Fruit fly (Drosophila melanogaster) whole organism, embryonic: ENCODE measurements around the gene Desat2.

ENCODE experiments used
- Abd-B ChIP-seq: fragments of 200-800 bp; sonication (Bioruptor generic); optimal IDR thresholded peaks from 2 replicates; lab custom pipeline; 2018; ENCODE audit warnings: missing biosample characterization, mild to moderate bottlenecking, missing genetic modification characterization, moderate library complexity
- B-H2 ChIP-seq: fragments of 200-800 bp; sonication (Bioruptor generic); optimal IDR thresholded peaks from 2 replicates; lab custom pipeline; 2018; ENCODE audit warnings: missing biosample characterization, mild to moderate bottlenecking, missing genetic modification characterization
- CG10267 ChIP-seq: fragments of 200-800 bp; sonication (Bioruptor generic); optimal IDR thresholded peaks from 2 replicates; lab custom pipeline; 2018; ENCODE audit warnings: missing biosample characterization, mild to moderate bottlenecking, missing genetic modification characterization, moderate library complexity
- CG10431 ChIP-seq: fragments of 200-800 bp; sonication (Bioruptor generic); optimal IDR thresholded peaks from 3 replicates; lab custom pipeline; 2018; ENCODE audit warnings: missing biosample characterization, mild to moderate bottlenecking, missing genetic modification characterization
- CG12659 ChIP-seq: fragments of 200-800 bp; sonication (Bioruptor generic); optimal IDR thresholded peaks from 3 replicates; lab custom pipeline; 2017; ENCODE audit warnings: mild to moderate bottlenecking, missing biosample characterization, missing genetic modification reagents, missing genetic modification characterization
- CG15479 ChIP-seq: fragments of 200-800 bp; sonication (Bioruptor generic); optimal IDR thresholded peaks from 3 replicates; lab custom pipeline; 2019; ENCODE audit warnings: missing biosample characterization, mild to moderate bottlenecking, missing genetic modification characterization, moderate library complexity
- CG17612 ChIP-seq: fragments of 200-800 bp; sonication (Bioruptor generic); IDR thresholded peaks from 2 replicates; pipeline ENCODE4 v1.3.6; 2022; ENCODE audit warnings: missing biosample characterization, missing genetic modification characterization
- CG17802 ChIP-seq: fragments of 200-800 bp; sonication (Bioruptor generic); optimal IDR thresholded peaks from 2 replicates; lab custom pipeline; 2018; ENCODE audit warnings: missing biosample characterization, mild to moderate bottlenecking, missing genetic modification characterization, moderate library complexity
- CG1832 ChIP-seq: fragments of 200-800 bp; sonication (Bioruptor generic); optimal IDR thresholded peaks from 2 replicates; lab custom pipeline; 2017; ENCODE audit warnings: missing biosample characterization, mild to moderate bottlenecking, missing genetic modification characterization, inconsistent platforms
- CG2678 ChIP-seq: fragments of 200-800 bp; sonication (Bioruptor generic); optimal IDR thresholded peaks from 3 replicates; lab custom pipeline; 2019; ENCODE audit warnings: missing biosample characterization, mild to moderate bottlenecking, missing genetic modification characterization, moderate library complexity
- CG32772 ChIP-seq: fragments of 200-800 bp; sonication (Bioruptor generic); IDR thresholded peaks from 2 replicates; pipeline ENCODE4 v1.3.6; 2022; ENCODE audit warnings: missing biosample characterization, missing genetic modification characterization
- CG3847 ChIP-seq: fragments of 200-800 bp; sonication (Bioruptor generic); IDR thresholded peaks from 2 replicates; pipeline ENCODE4 v1.3.6; 2022; ENCODE audit warnings: missing biosample characterization, missing genetic modification characterization
- CG42726 ChIP-seq: fragments of 200-800 bp; sonication (Bioruptor generic); IDR thresholded peaks from 2 replicates; pipeline ENCODE4 v1.3.6; 2022; ENCODE audit warnings: missing biosample characterization, missing genetic modification characterization; ENCODE audit not compliant: partially characterized antibody
- CG6683 ChIP-seq: fragments of 200-800 bp; sonication (Bioruptor generic); optimal IDR thresholded peaks from 2 replicates; lab custom pipeline; 2017; ENCODE audit warnings: missing biosample characterization, mild to moderate bottlenecking, missing genetic modification characterization, missing genetic modification reagents
- CG7928 ChIP-seq: fragments of 200-800 bp; sonication (Bioruptor generic); optimal IDR thresholded peaks from 2 replicates; lab custom pipeline; 2017; ENCODE audit warnings: missing biosample characterization, mild to moderate bottlenecking, missing genetic modification characterization
- CG8359 ChIP-seq: fragments of 200-800 bp; sonication (Bioruptor generic); optimal IDR thresholded peaks from 2 replicates; lab custom pipeline; 2017; ENCODE audit warnings: missing biosample characterization, mild to moderate bottlenecking, missing genetic modification characterization, borderline replicate concordance
- CG8765 ChIP-seq: fragments of 200-800 bp; sonication (Bioruptor generic); IDR thresholded peaks from 2 replicates; pipeline ENCODE4 v1.3.6; 2022; ENCODE audit warnings: missing biosample characterization, missing genetic modification characterization
- D19B ChIP-seq: fragments of 200-800 bp; sonication (Bioruptor generic); optimal IDR thresholded peaks from 2 replicates; lab custom pipeline; 2017; ENCODE audit warnings: missing biosample characterization, mild to moderate bottlenecking, missing genetic modification characterization
- Dbx ChIP-seq: fragments of 200-800 bp; sonication (Bioruptor generic); IDR thresholded peaks from 3 replicates; pipeline ENCODE4 v1.3.6; 2022; ENCODE audit warnings: missing biosample characterization, missing genetic modification characterization
- Doc2 ChIP-seq: fragments of 200-800 bp; sonication (Bioruptor generic); IDR thresholded peaks from 2 replicates; pipeline ENCODE4 v1.3.6; 2022; ENCODE audit warnings: missing biosample characterization, missing genetic modification characterization
- Eip74EF ChIP-seq, 2 experiments: fragments of 200-800 bp in 1 of 2; fragments of >200 bp in 1 of 2; sonication (Bioruptor generic) in 1 of 2; optimal IDR thresholded peaks; 2 replicates each; lab custom pipeline; 2017 to 2019; ENCODE audit warnings: missing biosample characterization in 2 of 2, missing genetic modification characterization in 2 of 2, mild to moderate bottlenecking in 1 of 2, moderate library complexity in 1 of 2
- HmgZ ChIP-seq: fragments of 200-800 bp; sonication (Bioruptor generic); optimal IDR thresholded peaks from 2 replicates; lab custom pipeline; 2018; ENCODE audit warnings: missing biosample characterization, mild to moderate bottlenecking, missing genetic modification characterization
- Hmx ChIP-seq: fragments of 200-800 bp; sonication (Bioruptor generic); optimal IDR thresholded peaks from 2 replicates; lab custom pipeline; 2016; ENCODE audit warnings: missing biosample characterization, missing genetic modification characterization
- Hsf ChIP-seq: fragments of 200-800 bp; sonication (Bioruptor generic); optimal IDR thresholded peaks from 3 replicates; lab custom pipeline; 2016; ENCODE audit warnings: missing biosample characterization, missing genetic modification characterization
- MTF-1 ChIP-seq: fragments of 200-800 bp; sonication (Bioruptor generic); optimal IDR thresholded peaks from 2 replicates; lab custom pipeline; 2018; ENCODE audit warnings: missing biosample characterization, mild to moderate bottlenecking, missing genetic modification characterization, borderline replicate concordance
- Opbp ChIP-seq: fragments of 200-800 bp; sonication (Bioruptor generic); IDR thresholded peaks from 3 replicates; pipeline ENCODE4 v1.3.6; 2022; ENCODE audit warnings: missing biosample characterization, missing genetic modification characterization; ENCODE audit not compliant: partially characterized antibody
- Optix ChIP-seq: fragments of 200-800 bp; sonication (Bioruptor generic); IDR thresholded peaks from 3 replicates; pipeline ENCODE4 v1.3.6; 2022; ENCODE audit warnings: missing biosample characterization, missing genetic modification characterization
- Sox100B ChIP-seq: fragments of 200-800 bp; sonication (Bioruptor generic); optimal IDR thresholded peaks from 3 replicates; lab custom pipeline; 2018; ENCODE audit warnings: missing biosample characterization, mild to moderate bottlenecking, missing genetic modification characterization
- Ssrp ChIP-seq: fragments of 200-800 bp; sonication (Bioruptor generic); optimal IDR thresholded peaks from 2 replicates; lab custom pipeline; 2018; ENCODE audit warnings: missing biosample characterization, mild to moderate bottlenecking, missing genetic modification characterization, moderate library complexity
- chif ChIP-seq, 2 experiments: fragments of 200-800 bp; sonication (Bioruptor generic); optimal IDR thresholded peaks; 3 replicates each; lab custom pipeline; 2016; ENCODE audit warnings: missing biosample characterization in 2 of 2, missing genetic modification characterization in 2 of 2
- danr ChIP-seq: fragments of 200-800 bp; sonication (Bioruptor generic); IDR thresholded peaks from 2 replicates; pipeline ENCODE4 v1.3.6; 2022; ENCODE audit warnings: missing biosample characterization, missing genetic modification characterization
- gcm2 ChIP-seq: fragments of 200-800 bp; sonication (Bioruptor generic); optimal IDR thresholded peaks from 2 replicates; lab custom pipeline; 2016; ENCODE audit warnings: missing biosample characterization, missing genetic modification characterization
- grn ChIP-seq: fragments of 200-800 bp; sonication (Bioruptor generic); optimal IDR thresholded peaks from 3 replicates; lab custom pipeline; 2017; ENCODE audit warnings: missing biosample characterization, missing genetic modification characterization
- gsb ChIP-seq: fragments of 200-800 bp; sonication (Bioruptor generic); IDR thresholded peaks from 2 replicates; pipeline ENCODE4 v1.3.6; 2022; ENCODE audit warnings: missing biosample characterization, missing genetic modification characterization
- hbn ChIP-seq: fragments of 200-800 bp; sonication (Bioruptor generic); IDR thresholded peaks from 2 replicates; pipeline ENCODE4 v1.3.6; 2022; ENCODE audit warnings: missing biosample characterization, missing genetic modification characterization; ENCODE audit not compliant: partially characterized antibody
- ind ChIP-seq: fragments of 200-800 bp; sonication (Bioruptor generic); optimal IDR thresholded peaks from 3 replicates; lab custom pipeline; 2016; ENCODE audit warnings: missing biosample characterization, missing genetic modification characterization
- inv ChIP-seq: fragments of 200-800 bp; sonication (Bioruptor generic); IDR thresholded peaks from 2 replicates; pipeline ENCODE4 v1.3.6; 2022; ENCODE audit warnings: missing biosample characterization, missing genetic modification characterization; ENCODE audit not compliant: partially characterized antibody
- jing ChIP-seq: fragments of 200-800 bp; sonication (Bioruptor generic); optimal IDR thresholded peaks from 2 replicates; lab custom pipeline; 2018; ENCODE audit warnings: missing biosample characterization, mild to moderate bottlenecking, missing genetic modification characterization
- luna ChIP-seq: fragments of 200-800 bp; sonication (Bioruptor generic); optimal IDR thresholded peaks from 2 replicates; lab custom pipeline; 2016; ENCODE audit warnings: missing biosample characterization, missing genetic modification characterization
- run ChIP-seq: fragments of 200-800 bp; sonication (Bioruptor generic); optimal IDR thresholded peaks from 3 replicates; lab custom pipeline; 2018; ENCODE audit warnings: missing biosample characterization, mild to moderate bottlenecking, missing genetic modification characterization
- scrt ChIP-seq: fragments of 200-800 bp; sonication (Bioruptor generic); optimal IDR thresholded peaks from 2 replicates; lab custom pipeline; 2018; ENCODE audit warnings: missing biosample characterization, mild to moderate bottlenecking, missing genetic modification characterization, moderate library complexity
- slp2 ChIP-seq: fragments of 200-800 bp; sonication (Bioruptor generic); optimal IDR thresholded peaks from 2 replicates; lab custom pipeline; 2016; ENCODE audit warnings: missing biosample characterization, missing genetic modification characterization
- sqz ChIP-seq: fragments of 200-800 bp; sonication (Bioruptor generic); optimal IDR thresholded peaks from 3 replicates; lab custom pipeline; 2018; ENCODE audit warnings: missing biosample characterization, mild to moderate bottlenecking, missing genetic modification characterization
- sr ChIP-seq: fragments of 200-800 bp; sonication (Bioruptor generic); IDR thresholded peaks from 3 replicates; pipeline ENCODE4 v1.3.6; 2022; ENCODE audit warnings: missing biosample characterization, missing genetic modification characterization
- tap ChIP-seq: fragments of 200-800 bp; optimal IDR thresholded peaks from 3 replicates; lab custom pipeline; 2019; ENCODE audit warnings: missing biosample characterization, mild to moderate bottlenecking, missing genetic modification characterization, moderate library complexity
- tx ChIP-seq: fragments of 200-800 bp; sonication (Bioruptor generic); optimal IDR thresholded peaks from 2 replicates; lab custom pipeline; 2016; ENCODE audit warnings: missing biosample characterization, missing genetic modification characterization
- unpg ChIP-seq: fragments of 200-800 bp; sonication (Bioruptor generic); optimal IDR thresholded peaks from 3 replicates; lab custom pipeline; 2018; ENCODE audit warnings: missing biosample characterization, mild to moderate bottlenecking, missing genetic modification characterization, moderate library complexity
- yki ChIP-seq: fragments of >200 bp; optimal IDR thresholded peaks from 3 replicates; lab custom pipeline; 2018
- z ChIP-seq: fragments of 200-800 bp; sonication (Bioruptor generic); IDR thresholded peaks from 3 replicates; pipeline ENCODE4 v1.3.6; 2022; ENCODE audit warnings: missing biosample characterization, missing genetic modification characterization

Gene Desat2

DNA sequence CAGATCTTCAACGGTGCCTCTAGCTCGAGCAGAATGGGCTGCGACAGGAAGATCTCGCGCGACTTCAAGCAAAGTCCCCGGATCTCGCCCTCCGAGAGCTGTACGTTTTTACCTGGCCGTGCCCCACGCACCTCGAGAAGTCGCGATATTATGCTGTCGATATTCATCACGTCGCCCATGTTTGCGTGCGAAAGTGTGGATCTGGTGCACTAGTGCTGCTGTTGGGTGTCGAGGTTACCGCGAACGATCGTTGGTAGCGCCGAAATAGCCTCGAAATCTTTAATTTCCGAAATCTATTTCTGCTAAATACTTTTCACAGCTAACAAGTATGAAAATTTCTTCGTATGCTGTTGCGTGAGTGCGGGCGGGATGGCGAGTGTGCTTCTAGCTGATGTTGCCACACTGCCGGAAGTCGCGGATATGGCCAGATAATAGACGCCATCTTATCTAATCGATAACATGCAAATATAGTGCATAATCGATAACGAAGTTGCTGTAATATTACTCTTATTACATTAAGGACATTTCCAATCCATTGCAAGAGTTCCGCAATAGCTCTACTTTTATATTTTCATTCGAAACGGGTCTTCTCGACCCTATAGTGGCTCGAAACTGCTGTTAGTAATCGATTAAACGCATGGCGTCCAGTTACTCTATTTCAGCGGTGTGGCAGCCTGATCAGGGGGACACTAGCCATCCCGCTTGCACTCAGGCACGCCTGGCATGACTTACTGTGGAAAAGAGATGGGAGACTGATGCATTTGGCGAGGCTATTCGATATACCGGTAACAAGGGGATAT is 10.3 kb upstream of the Desat2 start, which contains the start of gene Pp1-87B (continued):
- peak; percentile 16 for TF ChIP-seq CG10267
- TF ChIP-seq gcm2 (GFP tag; lab: Kevin White, UChicago) = no peak
- no peak for TF ChIP-seq slp2 (GFP tag; lab: Kevin White, UChicago)
- peak; percentile 25; the same call in 1 of the 2 replicates for TF ChIP-seq inv (GFP tag; lab: Robert Waterston, UW)
- TF ChIP-seq gsb (GFP tag; lab: Robert Waterston, UW) = no peak
- no peak for TF ChIP-seq CG8359 (GFP tag; lab: Kevin White, UChicago)
- TF ChIP-seq hbn = 0 out of 2 replicates have a peak, but pooled peaks have one; percentile 28
- no peak for TF ChIP-seq CG15479 (GFP tag; lab: Kevin White, UChicago)
- TF ChIP-seq ind (GFP tag; lab: Kevin White, UChicago) = no peak
- no peak for TF ChIP-seq Opbp (GFP tag; lab: Robert Waterston, UW)
- no peak for TF ChIP-seq run (tag; lab: Kevin White, UChicago)
- no peak for TF ChIP-seq CG17802 (tag; lab: Kevin White, UChicago)
- no peak for TF ChIP-seq danr (GFP tag; lab: Robert Waterston, UW)
- TF ChIP-seq Optix (GFP tag; lab: Robert Waterston, UW) = no peak
- TF ChIP-seq jing (GFP tag; lab: Kevin White, UChicago) = no peak
- TF ChIP-seq Abd-B (GFP tag; lab: Kevin White, UChicago) = peak; percentile 30
- no peak for TF ChIP-seq unpg (GFP tag; lab: Kevin White, UChicago)
- TF ChIP-seq Ssrp (tag; lab: Kevin White, UChicago) = no peak
- TF ChIP-seq Hmx = no peak
- peak; percentile 64 for TF ChIP-seq CG3847 (GFP tag; lab: Robert Waterston, UW)
- no peak for TF ChIP-seq CG8765
- TF ChIP-seq CG32772 = no peak
- TF ChIP-seq scrt (GFP tag; lab: Kevin White, UChicago) = no peak
- TF ChIP-seq CG7928 (GFP tag; lab: Kevin White, UChicago) = no peak
- no peak for TF ChIP-seq z
- TF ChIP-seq Hsf (GFP tag; lab: Kevin White, UChicago) = peak; percentile 13
- no peak for TF ChIP-seq yki
- no peak for TF ChIP-seq luna (GFP tag; lab: Kevin White, UChicago)
- TF ChIP-seq chif (GFP tag; optimal IDR thresholded peaks at IDR 0.05; lab: Kevin White, UChicago) = peak in 1 of 2 experiments; percentile 1
- peak; percentile 37 for TF ChIP-seq HmgZ (tag; lab: Kevin White, UChicago)
- TF ChIP-seq Doc2 (GFP tag; lab: Robert Waterston, UW) = no peak
- TF ChIP-seq CG17612 (GFP tag; lab: Robert Waterston, UW) = no peak
- no peak for TF ChIP-seq CG10431 (GFP tag; lab: Kevin White, UChicago)
- TF ChIP-seq B-H2 (GFP tag; lab: Kevin White, UChicago) = no peak
- no peak for TF ChIP-seq Sox100B (GFP tag; lab: Kevin White, UChicago)
- TF ChIP-seq CG1832 (GFP tag; lab: Kevin White, UChicago) = peak; percentile 95
- no peak; the same call in 1 of the 2 replicates for TF ChIP-seq CG42726
- no peak for TF ChIP-seq grn (GFP tag; lab: Kevin White, UChicago)
- TF ChIP-seq tx (GFP tag; lab: Kevin White, UChicago) = no peak
- TF ChIP-seq sr = no peak
- no peak for TF ChIP-seq MTF-1 (GFP tag; lab: Kevin White, UChicago)
- TF ChIP-seq tap (tag; lab: Kevin White, UChicago) = no peak
- TF ChIP-seq D19B (GFP tag; lab: Kevin White, UChicago) = no peak
- no peak for TF ChIP-seq Eip74EF (GFP tag; optimal IDR thresholded peaks at IDR 0.05; lab: Kevin White, UChicago)
- no peak for TF ChIP-seq Dbx (GFP tag; lab: Robert Waterston, UW)
- TF ChIP-seq CG2678 (tag; lab: Kevin White, UChicago) = no peak
- peak; percentile 87 for TF ChIP-seq CG12659
- no peak for TF ChIP-seq CG6683 (GFP tag; lab: Kevin White, UChicago)
- TF ChIP-seq sqz (GFP tag; lab: Kevin White, UChicago) = no peak
